Worm (Caenorhabditis elegans) whole organism, L3 larva: Measurements from ENCODE around the gene msp-78.
"Not testable (repeated sequence)": the region's sequence is repeated elsewhere in the genome, so short reads cannot be mapped to it uniquely, and the experiment has no call there.

Source experiments
- R02D3.7 ChIP-seq: fragments of 150-350 bp; optimal IDR thresholded peaks from 2 replicates; lab custom pipeline; 2014; ENCODE audit warnings: missing biosample characterization, missing genetic modification characterization
- ZK546.5 ChIP-seq: sonication (generic microtip); optimal IDR thresholded peaks from 2 replicates; lab custom pipeline; 2017; ENCODE audit warnings: missing biosample characterization, missing genetic modification characterization
- aly-2 ChIP-seq: fragments of 150-350 bp; optimal IDR thresholded peaks from 2 replicates; lab custom pipeline; 2014; ENCODE audit warnings: missing biosample characterization, missing genetic modification characterization
- ama-1 ChIP-seq: fragments of 150-350 bp; optimal IDR thresholded peaks from 2 replicates; lab custom pipeline; 2018
- ceh-16 ChIP-seq: sonication (generic microtip); optimal IDR thresholded peaks from 2 replicates; lab custom pipeline; 2017; ENCODE audit warnings: missing biosample characterization, missing genetic modification characterization
- ceh-28 ChIP-seq: fragments of 150-350 bp; optimal IDR thresholded peaks from 2 replicates; lab custom pipeline; 2014; ENCODE audit warnings: missing biosample characterization, missing genetic modification reagents, missing genetic modification characterization
- ceh-82 ChIP-seq: fragments of 150-350 bp; optimal IDR thresholded peaks from 2 replicates; lab custom pipeline; 2014; ENCODE audit warnings: missing biosample characterization, missing genetic modification characterization
- ceh-9 ChIP-seq: sonication (generic microtip); optimal IDR thresholded peaks from 2 replicates; lab custom pipeline; 2018; ENCODE audit warnings: missing biosample characterization, missing genetic modification characterization
- egl-27 ChIP-seq: sonication (generic microtip); optimal IDR thresholded peaks from 4 replicates; lab custom pipeline; 2017; ENCODE audit warnings: missing biosample characterization, missing genetic modification reagents, missing genetic modification characterization
- egl-5 ChIP-seq: fragments of 150-350 bp; optimal IDR thresholded peaks from 2 replicates; lab custom pipeline; 2017; ENCODE audit warnings: missing biosample characterization, missing genetic modification reagents, missing genetic modification characterization, inconsistent platforms
- elt-1 ChIP-seq: fragments of 150-350 bp; optimal IDR thresholded peaks from 2 replicates; lab custom pipeline; 2014; ENCODE audit warnings: missing biosample characterization, missing genetic modification characterization
- elt-3 ChIP-seq, 3 experiments: fragments of 150-350 bp in 1 of 3; sonication (generic microtip) in 2 of 3; optimal IDR thresholded peaks; 2 replicates in 2 of 3; 4 replicates in 1 of 3; lab custom pipeline; 2014 to 2017; ENCODE audit warnings: missing biosample characterization in 3 of 3, missing genetic modification characterization in 3 of 3
- eor-1 ChIP-seq, 2 experiments: fragments of 150-350 bp; optimal IDR thresholded peaks; 2 replicates each; lab custom pipeline; 2014 to 2018; ENCODE audit warnings: missing biosample characterization in 2 of 2, missing genetic modification characterization in 2 of 2
- fkh-10 ChIP-seq: sonication (generic microtip); optimal IDR thresholded peaks from 2 replicates; lab custom pipeline; 2017; ENCODE audit warnings: missing biosample characterization, missing genetic modification reagents, missing genetic modification characterization
- fos-1 ChIP-seq: fragments of 150-350 bp; optimal IDR thresholded peaks from 2 replicates; lab custom pipeline; 2014; ENCODE audit warnings: missing biosample characterization, missing genetic modification characterization
- lin-39 ChIP-seq: fragments of 150-350 bp; optimal IDR thresholded peaks from 2 replicates; lab custom pipeline; 2018; ENCODE audit warnings: missing biosample characterization, missing genetic modification reagents, missing genetic modification characterization
- lsy-12 ChIP-seq: sonication (generic microtip); optimal IDR thresholded peaks from 2 replicates; lab custom pipeline; 2016; ENCODE audit warnings: mild to moderate bottlenecking, missing genetic modification characterization, missing compliant biosample characterization
- mdl-1 ChIP-seq: fragments of 150-350 bp; optimal IDR thresholded peaks from 2 replicates; lab custom pipeline; 2014; ENCODE audit warnings: missing biosample characterization, missing genetic modification characterization
- mml-1 ChIP-seq: fragments of 150-350 bp; sonication (generic microtip); optimal IDR thresholded peaks from 3 replicates; lab custom pipeline; 2014; ENCODE audit warnings: missing biosample characterization, missing genetic modification characterization
- nhr-11 ChIP-seq: fragments of 150-350 bp; optimal IDR thresholded peaks from 2 replicates; lab custom pipeline; 2014; ENCODE audit warnings: missing biosample characterization, missing genetic modification characterization
- nhr-23 ChIP-seq: fragments of 150-350 bp; optimal IDR thresholded peaks from 2 replicates; lab custom pipeline; 2014; ENCODE audit warnings: missing biosample characterization, missing genetic modification reagents, missing genetic modification characterization
- nhr-237 ChIP-seq: fragments of 150-350 bp; optimal IDR thresholded peaks from 2 replicates; lab custom pipeline; 2014; ENCODE audit warnings: missing biosample characterization, missing genetic modification characterization
- nhr-25 ChIP-seq: sonication (generic microtip); optimal IDR thresholded peaks from 2 replicates; lab custom pipeline; 2017; ENCODE audit warnings: missing biosample characterization, missing genetic modification characterization
- nhr-28 ChIP-seq: fragments of 150-350 bp; optimal IDR thresholded peaks from 2 replicates; lab custom pipeline; 2014; ENCODE audit warnings: missing biosample characterization, missing genetic modification characterization
- nhr-43 ChIP-seq: sonication (generic microtip); optimal IDR thresholded peaks from 2 replicates; lab custom pipeline; 2016; ENCODE audit warnings: mild to moderate bottlenecking, missing genetic modification characterization, missing compliant biosample characterization; ENCODE audit not compliant: poor library complexity, severe bottlenecking
- nhr-76 ChIP-seq: fragments of 150-350 bp; sonication (generic microtip); optimal IDR thresholded peaks from 5 replicates; lab custom pipeline; 2014; ENCODE audit warnings: missing biosample characterization, missing genetic modification characterization
- pha-4 ChIP-seq: fragments of 150-350 bp; optimal IDR thresholded peaks from 2 replicates; lab custom pipeline; 2014; ENCODE audit warnings: missing biosample characterization, missing genetic modification reagents, missing genetic modification characterization
- pqm-1 ChIP-seq: fragments of 150-350 bp; optimal IDR thresholded peaks from 2 replicates; lab custom pipeline; 2017; ENCODE audit warnings: missing biosample characterization, missing genetic modification characterization, inconsistent platforms
- skn-1 ChIP-seq: fragments of 150-350 bp; optimal IDR thresholded peaks from 2 replicates; lab custom pipeline; 2014; ENCODE audit warnings: missing biosample characterization, missing genetic modification characterization
- tbx-2 ChIP-seq: sonication (generic microtip); optimal IDR thresholded peaks from 2 replicates; lab custom pipeline; 2016; ENCODE audit warnings: mild to moderate bottlenecking, missing genetic modification characterization, missing compliant biosample characterization
- unc-62 ChIP-seq: fragments of 150-350 bp; sonication (generic microtip); optimal IDR thresholded peaks from 4 replicates; lab custom pipeline; 2014; ENCODE audit warnings: missing biosample characterization, missing genetic modification reagents, missing genetic modification characterization
- ztf-11 ChIP-seq: fragments of 150-350 bp; optimal IDR thresholded peaks from 2 replicates; lab custom pipeline; 2014; ENCODE audit warnings: missing biosample characterization, missing genetic modification characterization
- ztf-4 ChIP-seq: fragments of 150-350 bp; optimal IDR thresholded peaks from 2 replicates; lab custom pipeline; 2014; ENCODE audit warnings: missing biosample characterization, missing genetic modification characterization

Gene msp-78

ce11 chrIV:9769746-9770145 lies at the start of gene msp-78:
TSS of gene msp-78 (plus strand) at chrIV:9770046.
- not testable (repeated sequence) for TF ChIP-seq ztf-4 (tag; lab: Kevin White, UChicago); fkh-10 (GFP tag; lab: Kevin White, UChicago); eor-1 (tag; optimal IDR thresholded peaks at IDR 0.05; lab: Kevin White, UChicago)

ce11 chrIV:9723185-9723584 lies 46.7 kb upstream of the msp-78 start:
- TF ChIP-seq nhr-23 = peak; percentile 75
- TF ChIP-seq eor-1 (tag; optimal IDR thresholded peaks at IDR 0.05; lab: Kevin White, UChicago) = no peak
- TF ChIP-seq ceh-28 (tag; lab: Kevin White, UChicago) = peak; percentile 26
- peak; percentile 92 for TF ChIP-seq elt-1 (tag; lab: Kevin White, UChicago)
- no peak for TF ChIP-seq tbx-2 (tag; lab: Kevin White, UChicago)

- TF ChIP-seq nhr-25 (tag; lab: Kevin White, UChicago) (no peak), mdl-1 (tag; lab: Kevin White, UChicago) (no peak), unc-62 (GFP tag; lab: Kevin White, UChicago) (no peak), pha-4 (no peak), lin-39 (tag; lab: Kevin White, UChicago) (no peak), ceh-28 (tag; lab: Kevin White, UChicago) (no peak), ztf-4 (tag; lab: Kevin White, UChicago) (no peak), lsy-12 (tag; lab: Kevin White, UChicago) (no peak), aly-2 (tag; lab: Kevin White, UChicago) (no peak), mml-1 (tag; lab: Kevin White, UChicago) (no peak), ceh-9 (tag; lab: Kevin White, UChicago) (no peak), nhr-76 (tag; lab: Kevin White, UChicago) (no peak)
These were observed 44.9 kb upstream of the msp-78 start, which contains the start of the genes nhr-138 and C28D4.18 for ce11 chrIV:9724948-9725347. TSS of gene nhr-138 (plus strand) at chrIV:9725251. TSS of gene C28D4.18 (plus strand) at chrIV:9725280.

ce11 chrIV:9725468-9725985 lies 44.3 kb upstream of the msp-78 start:
- TF ChIP-seq nhr-237 (no peak), nhr-11 (tag; lab: Kevin White, UChicago) (peak; percentile 66), egl-27 (tag; lab: Kevin White, UChicago) (no peak)

ce11 chrIV:9727217-9727616 lies 42.6 kb upstream of the msp-78 start:
- no peak for TF ChIP-seq nhr-28 (tag; lab: Kevin White, UChicago)
- TF ChIP-seq ama-1 (lab: Kevin White, UChicago) = no peak
- no peak for TF ChIP-seq ztf-11
- TF ChIP-seq elt-3 (tag; optimal IDR thresholded peaks at IDR 0.05; lab: Kevin White, UChicago) = no peak
- no peak for TF ChIP-seq skn-1 (tag; lab: Kevin White, UChicago)
- TF ChIP-seq ceh-82 = no peak
- no peak for TF ChIP-seq ceh-28 (tag; lab: Kevin White, UChicago)
- TF ChIP-seq egl-5 (tag; lab: Kevin White, UChicago) = no peak
- no peak for TF ChIP-seq nhr-43 (tag; lab: Kevin White, UChicago)
- TF ChIP-seq R02D3.7 (tag; lab: Kevin White, UChicago) = no peak
- no peak for TF ChIP-seq aly-2 (tag; lab: Kevin White, UChicago)
- no peak for TF ChIP-seq fos-1 (tag; lab: Kevin White, UChicago)

- TF ChIP-seq egl-5 (tag; lab: Kevin White, UChicago) = no peak
- TF ChIP-seq nhr-43 (tag; lab: Kevin White, UChicago) = no peak
- TF ChIP-seq, all 47 proteins: peak for 0
These were observed 41.5 kb upstream of the msp-78 start, which contains the start of gene nhr-100 for ce11 chrIV:9728376-9728775. TSS of gene nhr-100 (plus strand) at chrIV:9728676.

ce11 chrIV:9733904-9734303 lies 35.9 kb upstream of the msp-78 start:
- no peak for TF ChIP-seq egl-5 (tag; lab: Kevin White, UChicago)
- TF ChIP-seq pqm-1 = no peak
- TF ChIP-seq skn-1 (tag; lab: Kevin White, UChicago) = no peak
- no peak for TF ChIP-seq ceh-16 (tag; lab: Kevin White, UChicago)
- TF ChIP-seq ama-1 (lab: Kevin White, UChicago) = no peak
- no peak for TF ChIP-seq ZK546.5 (tag; lab: Kevin White, UChicago)
- no peak for TF ChIP-seq unc-62 (GFP tag; lab: Kevin White, UChicago)
- no peak for TF ChIP-seq nhr-76 (tag; lab: Kevin White, UChicago)
